Fruit fly (Drosophila melanogaster) whole organism, adult: ENCODE results near the gene CtIP.
A peak's percentile ranks its signal among the peaks of the same experiment; 100 is the strongest.

Experiments
- CG11617 ChIP-seq: fragments of 200-800 bp; sonication (Bioruptor generic); optimal IDR thresholded peaks from 2 replicates; lab custom pipeline; 2017; ENCODE audit warnings: mild to moderate bottlenecking, missing biosample characterization, missing genetic modification reagents, missing genetic modification characterization
- CG12768 ChIP-seq: fragments of 200-800 bp; sonication (Bioruptor generic); optimal IDR thresholded peaks from 2 replicates; lab custom pipeline; 2017; ENCODE audit warnings: missing biosample characterization, missing genetic modification characterization, mild to moderate bottlenecking, moderate library complexity, missing genetic modification reagents
- CG14711 ChIP-seq: fragments of 200-800 bp; sonication (Bioruptor generic); optimal IDR thresholded peaks from 2 replicates; lab custom pipeline; 2018; ENCODE audit warnings: missing biosample characterization, mild to moderate bottlenecking, missing genetic modification characterization, moderate library complexity
- CG33017 ChIP-seq: fragments of 200-800 bp; sonication (Bioruptor generic); optimal IDR thresholded peaks from 2 replicates; lab custom pipeline; 2018; ENCODE audit warnings: missing biosample characterization, mild to moderate bottlenecking, missing genetic modification characterization, moderate library complexity
- Clk ChIP-seq: fragments of 200-800 bp; sonication (Bioruptor generic); optimal IDR thresholded peaks from 2 replicates; lab custom pipeline; 2017; ENCODE audit warnings: missing biosample characterization, missing genetic modification characterization
- Crg-1 ChIP-seq: fragments of 200-800 bp; sonication (Bioruptor generic); optimal IDR thresholded peaks from 2 replicates; lab custom pipeline; 2016; ENCODE audit warnings: missing biosample characterization, missing genetic modification characterization
- Hr96 ChIP-seq: fragments of 200-800 bp; sonication (Bioruptor generic); optimal IDR thresholded peaks from 2 replicates; lab custom pipeline; 2016; ENCODE audit warnings: missing biosample characterization, missing genetic modification characterization
- Mnt ChIP-seq: fragments of 200-800 bp; sonication (Bioruptor generic); optimal IDR thresholded peaks from 2 replicates; lab custom pipeline; 2016; ENCODE audit warnings: missing biosample characterization, mild to moderate bottlenecking, missing genetic modification characterization
- bab1 ChIP-seq: fragments of 200-800 bp; sonication (Bioruptor generic); optimal IDR thresholded peaks from 3 replicates; lab custom pipeline; 2019; ENCODE audit warnings: missing biosample characterization, mild to moderate bottlenecking, missing genetic modification characterization, moderate library complexity
- cic ChIP-seq: fragments of 200-800 bp; sonication (Bioruptor generic); optimal IDR thresholded peaks from 2 replicates; lab custom pipeline; 2017; ENCODE audit warnings: missing biosample characterization, mild to moderate bottlenecking, missing genetic modification characterization, moderate library complexity
- cnc ChIP-seq, 2 experiments: fragments of >200 bp; optimal IDR thresholded peaks; 2 replicates each; lab custom pipeline; 2017
- kay ChIP-seq: fragments of 200-800 bp; sonication (Bioruptor generic); peaks from one replicate; lab custom pipeline; 2016; ENCODE audit warnings: missing biosample characterization, missing genetic modification characterization, borderline replicate concordance
- ovo ChIP-seq: fragments of 200-800 bp; sonication (Bioruptor generic); optimal IDR thresholded peaks from 2 replicates; lab custom pipeline; 2016; ENCODE audit warnings: missing biosample characterization, missing genetic modification characterization
- tj ChIP-seq: fragments of 200-800 bp; sonication (Bioruptor generic); optimal IDR thresholded peaks from 3 replicates; lab custom pipeline; 2017; ENCODE audit warnings: missing biosample characterization, mild to moderate bottlenecking, missing genetic modification characterization, moderate library complexity

- TF ChIP-seq cic (GFP tag; lab: Kevin White, UChicago) (no peak), Hr96 (GFP tag; lab: Kevin White, UChicago) (no peak), Mnt (GFP tag; lab: Kevin White, UChicago) (no peak), tj (no peak), Clk (peak; percentile 36), CG11617 (GFP tag; lab: Kevin White, UChicago) (peak; percentile 34), bab1 (peak; percentile 62), cnc (optimal IDR thresholded peaks at IDR 0.05; lab: Kevin White, UChicago) (no peak), CG12768 (GFP tag; lab: Kevin White, UChicago) (peak; percentile 12), CG14711 (tag; lab: Kevin White, UChicago) (peak; percentile 30), Crg-1 (GFP tag; lab: Kevin White, UChicago) (no peak), ovo (GFP tag; lab: Kevin White, UChicago) (no peak), CG33017 (tag; lab: Kevin White, UChicago) (peak; percentile 44), kay (no peak)
Measured at dm6 chr3L:20398243-20399222, 37.5 kb upstream of the CtIP start.
